Fruit fly (Drosophila melanogaster): Measurements from ENCODE around the gene DCX-EMAP.

DNA sequence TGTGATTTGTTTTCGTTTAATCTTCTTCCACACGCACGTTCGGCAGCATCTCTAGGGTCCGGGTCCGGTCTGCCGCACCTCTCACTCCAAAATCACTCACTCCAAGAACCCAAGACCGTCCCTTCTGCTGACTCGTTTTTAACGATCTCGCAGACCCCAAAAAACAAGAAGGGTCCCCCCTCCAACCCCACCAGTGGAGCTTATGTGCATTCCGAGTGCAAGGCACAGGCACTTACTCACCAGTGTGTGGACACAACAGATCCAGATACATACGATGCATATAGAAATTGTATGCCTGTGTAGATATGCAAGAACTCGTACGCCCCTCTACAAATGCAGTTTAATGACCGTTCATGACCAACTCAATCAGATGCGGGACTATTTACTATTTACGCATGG lies 74.9 kb downstream of the DCX-EMAP start:
- TF ChIP-seq pan (optimal IDR thresholded peaks at IDR 0.05), result no peak
- TF ChIP-seq Dll (optimal IDR thresholded peaks at IDR 0.05), result no peak
- TF ChIP-seq psq (optimal IDR thresholded peaks at IDR 0.05), result no peak
- no peak for TF ChIP-seq CG8478 (optimal IDR thresholded peaks at IDR 0.05)

All from whole organism.